Worm (Caenorhabditis elegans): ENCODE measurements around the gene del-6.

DNA sequence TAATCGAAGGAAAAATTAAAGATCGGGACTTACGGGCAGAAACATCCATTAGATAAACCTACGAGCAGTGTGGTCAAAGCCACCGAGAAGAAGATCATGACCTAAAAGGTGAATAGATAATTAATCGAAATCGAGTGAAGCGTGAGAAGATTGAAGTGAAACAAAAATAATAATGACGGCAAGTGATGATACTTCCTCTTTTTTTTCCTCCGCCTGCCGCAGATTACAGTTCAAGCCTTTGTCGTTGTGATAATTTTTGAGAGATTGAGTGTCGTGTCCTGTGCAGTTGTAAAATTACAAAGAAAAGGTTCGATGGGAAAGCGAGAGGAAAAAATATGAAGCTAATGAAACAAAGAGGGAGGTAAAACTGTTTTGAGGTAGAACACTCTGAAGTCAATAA lies 19.8 kb downstream of the del-6 start, which contains the start of gene T21C9.9:
- TF ChIP-seq elt-2 (tag; optimal IDR thresholded peaks at IDR 0.05) (no peak), pax-3 (tag; optimal IDR thresholded peaks at IDR 0.05) (no peak)

Data from whole organism, L1 larva.